Worm (Caenorhabditis elegans): ENCODE data around the gene ZC190.10.

Gene ZC190.10

DNA sequence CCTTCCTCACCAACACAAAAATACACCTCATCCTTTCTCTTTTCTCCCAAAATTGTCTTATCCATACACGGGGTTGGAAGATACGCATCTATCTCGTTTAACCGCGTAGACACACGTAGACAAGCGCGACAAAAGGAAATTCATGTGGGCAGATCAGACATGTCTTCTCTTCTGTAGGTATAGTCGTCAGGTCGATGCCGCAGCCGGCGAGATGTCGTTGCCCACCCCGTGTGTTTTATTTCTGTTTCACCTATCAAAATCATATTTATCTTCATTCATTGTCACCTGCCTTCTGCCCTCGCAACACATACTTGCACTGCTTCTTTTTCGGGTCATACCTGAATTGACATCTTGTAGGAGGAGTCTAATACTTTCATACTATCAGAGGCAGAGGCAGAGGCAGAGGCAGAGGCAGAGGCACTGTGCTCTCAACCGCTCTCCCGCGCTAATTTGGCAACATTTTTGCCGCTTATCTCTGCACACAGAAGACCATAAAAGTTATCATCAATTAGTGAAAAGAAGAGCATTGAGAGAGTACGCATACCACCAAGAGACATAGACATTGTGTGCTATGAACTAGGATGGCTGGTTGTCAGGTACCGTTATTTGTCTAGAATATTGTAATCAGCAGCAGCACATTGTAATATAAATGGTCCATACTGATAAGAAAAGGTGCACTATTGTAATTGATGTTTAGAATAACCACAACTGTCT lies 34.7 kb downstream of the ZC190.10 start (continued):
- TF ChIP-seq fkh-2 (tag; optimal IDR thresholded peaks at IDR 0.05) (no peak), nhr-237 (tag; optimal IDR thresholded peaks at IDR 0.05) (no peak)

DNA sequence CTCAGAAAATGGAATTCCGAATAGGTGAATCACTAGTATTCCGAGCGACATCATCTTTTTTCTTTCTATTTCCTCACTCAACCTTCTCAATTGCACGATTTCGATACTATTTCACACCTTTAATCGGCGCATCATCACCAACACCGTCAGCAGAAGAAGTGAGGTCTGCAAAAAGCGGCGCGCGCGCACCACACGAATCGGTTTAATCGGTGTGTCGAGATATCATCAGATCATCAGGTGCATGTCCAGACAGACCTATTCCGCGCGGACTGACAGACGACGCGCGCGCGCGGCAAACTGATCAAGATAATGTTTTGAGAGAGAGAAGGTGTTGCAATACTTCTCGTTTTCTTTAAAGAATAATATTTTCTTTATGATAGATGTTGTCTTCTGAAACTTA lies 35.6 kb downstream of the ZC190.10 start:
- peak; percentile 40 for TF ChIP-seq nhr-23 (tag; optimal IDR thresholded peaks at IDR 0.05)
- TF ChIP-seq hmg-11 (tag; optimal IDR thresholded peaks at IDR 0.05), result no peak
- TF ChIP-seq zag-1 (tag; optimal IDR thresholded peaks at IDR 0.05), result no peak
- TF ChIP-seq nhr-25 (tag; optimal IDR thresholded peaks at IDR 0.05), result peak; percentile 52
- TF ChIP-seq aly-2 (tag; optimal IDR thresholded peaks at IDR 0.05), result no peak
- no peak for TF ChIP-seq R02D3.7 (tag; optimal IDR thresholded peaks at IDR 0.05)
- TF ChIP-seq elt-1 (tag; optimal IDR thresholded peaks at IDR 0.05), result peak; percentile 61
- TF ChIP-seq ceh-82 (tag; optimal IDR thresholded peaks at IDR 0.05), result no peak
- peak; percentile 60 for TF ChIP-seq nhr-43 (tag; optimal IDR thresholded peaks at IDR 0.05; ENCODE audit: poor library complexity, severe bottlenecking)
- no peak for TF ChIP-seq egl-5 (tag; optimal IDR thresholded peaks at IDR 0.05)

DNA sequence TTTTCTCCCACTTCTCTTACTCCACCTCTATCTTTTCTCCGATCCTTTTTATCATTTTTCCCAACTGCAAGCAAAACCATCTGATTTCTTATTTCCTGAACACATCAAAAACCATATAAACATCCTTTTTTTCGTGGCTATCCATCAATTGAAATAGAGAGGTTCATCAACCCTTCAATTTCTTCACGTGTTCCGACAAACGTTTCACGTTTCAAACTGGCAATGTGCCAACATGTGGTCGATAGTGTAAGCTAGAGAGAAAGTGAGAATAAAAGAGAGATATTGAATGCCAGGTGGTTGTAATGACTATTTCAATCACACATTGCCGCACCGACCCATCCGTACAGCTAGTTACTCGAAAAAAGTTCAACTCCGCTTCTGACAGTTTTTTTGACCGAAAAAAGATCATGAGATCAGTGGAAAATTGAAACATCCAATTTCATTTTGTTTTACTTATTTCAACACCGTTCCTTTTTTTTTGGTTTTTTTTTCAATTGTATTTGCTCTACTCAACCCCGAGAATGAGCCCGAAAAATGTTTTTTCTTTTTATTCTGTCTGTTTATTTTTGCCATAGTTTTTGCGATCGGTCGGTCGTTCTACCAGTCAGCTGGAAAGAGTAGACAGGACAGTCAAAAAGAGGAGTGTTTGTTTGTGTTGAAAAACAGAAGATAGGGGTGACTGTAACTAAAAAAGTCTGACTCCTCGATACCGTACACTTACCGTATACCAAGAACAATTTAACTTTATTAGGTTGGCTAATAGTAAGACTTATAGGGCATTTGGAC lies 37.3 kb downstream of the ZC190.10 start:
- TF ChIP-seq unc-62 (GFP tag; optimal IDR thresholded peaks at IDR 0.05) (peak; percentile 24), aly-2 (tag; optimal IDR thresholded peaks at IDR 0.05) (no peak), nfya-1 (tag; optimal IDR thresholded peaks at IDR 0.05; ENCODE audit: insufficient read depth) (peak; percentile 6), lin-39 (tag; optimal IDR thresholded peaks at IDR 0.05) (peak; percentile 45), lsy-12 (tag; optimal IDR thresholded peaks at IDR 0.05) (no peak), egl-5 (tag; optimal IDR thresholded peaks at IDR 0.05) (peak; percentile 51), elt-2 (tag; optimal IDR thresholded peaks at IDR 0.05) (no peak), nhr-43 (tag; optimal IDR thresholded peaks at IDR 0.05; ENCODE audit: poor library complexity, severe bottlenecking) (peak; percentile 48), eor-1 (tag; optimal IDR thresholded peaks at IDR 0.05) (no peak), nhr-23 (tag; optimal IDR thresholded peaks at IDR 0.05) (peak; percentile 25), fkh-10 (GFP tag; optimal IDR thresholded peaks at IDR 0.05) (no peak), pha-4 (tag; optimal IDR thresholded peaks at IDR 0.05) (peak; percentile 73)

DNA sequence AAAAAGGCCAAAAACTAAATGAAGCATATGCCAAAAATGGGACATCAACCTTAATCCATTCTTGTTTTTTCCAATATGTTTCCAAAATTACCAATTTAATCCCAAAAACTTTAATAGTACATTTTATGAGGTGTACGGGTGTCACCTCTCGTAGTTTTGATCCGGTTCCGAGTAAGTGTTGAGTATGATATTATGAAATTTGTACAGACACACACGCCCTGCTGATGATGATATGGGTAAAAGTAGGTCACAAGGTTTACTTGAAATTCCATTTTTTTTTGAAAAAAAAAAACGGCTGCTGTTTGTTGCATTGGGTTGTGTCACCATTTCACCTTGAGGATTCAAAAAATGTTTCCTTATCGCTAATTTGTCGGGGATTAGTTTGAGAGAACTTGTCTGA lies 38.2 kb downstream of the ZC190.10 start:
- TF ChIP-seq nhr-25 (tag; optimal IDR thresholded peaks at IDR 0.05) (peak; percentile 6), nhr-23 (tag; optimal IDR thresholded peaks at IDR 0.05) (peak; percentile 10), ceh-16 (tag; optimal IDR thresholded peaks at IDR 0.05) (no peak), elt-3 (tag; optimal IDR thresholded peaks at IDR 0.05) (peak in 1 of 3 experiments; percentile 46)

DNA sequence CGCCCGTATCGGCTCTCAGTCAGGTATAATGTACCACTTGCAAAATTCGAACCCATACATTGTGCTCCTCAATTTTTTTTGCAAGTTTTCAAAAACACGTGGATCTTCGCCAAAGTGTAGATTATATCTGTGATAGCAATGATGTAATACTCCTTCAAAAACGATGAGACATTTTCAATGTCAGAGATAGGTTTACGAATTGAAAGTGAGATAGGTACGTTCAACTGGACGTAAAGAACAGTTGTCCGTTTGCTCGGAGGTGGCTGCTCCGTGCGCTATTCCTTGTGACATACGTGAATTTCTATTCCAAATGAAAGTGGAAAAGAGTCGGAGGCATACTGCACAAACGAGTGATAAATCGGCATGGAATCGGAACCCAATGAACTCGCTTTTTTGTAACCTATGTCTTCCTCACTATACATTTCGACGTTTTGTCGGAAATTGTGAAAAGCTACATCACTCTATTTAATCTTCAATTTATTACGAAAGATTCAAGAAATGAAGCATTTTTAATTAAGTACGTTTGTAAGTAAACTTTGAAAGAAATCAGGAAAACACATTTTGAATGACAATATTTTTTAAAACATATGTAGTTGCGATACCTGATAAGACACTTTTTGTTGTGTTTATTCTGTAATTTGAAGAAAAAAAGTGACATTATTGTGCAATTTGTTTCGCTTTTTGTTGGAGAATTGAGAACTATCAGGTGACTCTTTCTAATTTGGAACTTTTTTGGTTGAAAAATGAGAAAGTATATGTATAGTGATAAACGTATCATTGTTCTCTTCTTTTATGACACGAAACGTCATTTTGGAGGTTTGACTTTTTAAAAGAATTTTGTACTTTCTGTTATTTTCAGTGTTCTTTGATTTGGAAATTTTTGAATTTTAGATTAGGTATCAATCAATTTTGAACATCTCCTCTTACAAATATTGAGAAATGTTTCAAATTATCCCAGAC lies 41.4 kb downstream of the ZC190.10 start:
- TF ChIP-seq pha-4 (tag; optimal IDR thresholded peaks at IDR 0.05) (peak; percentile 45), nhr-77 (tag; optimal IDR thresholded peaks at IDR 0.05) (no peak), nfya-1 (tag; optimal IDR thresholded peaks at IDR 0.05; ENCODE audit: insufficient read depth) (peak; percentile 18), nhr-43 (tag; optimal IDR thresholded peaks at IDR 0.05; ENCODE audit: poor library complexity, severe bottlenecking) (no peak), nhr-76 (tag; optimal IDR thresholded peaks at IDR 0.05) (peak; percentile 62), lin-39 (tag; optimal IDR thresholded peaks at IDR 0.05) (peak; percentile 26), pqm-1 (tag; optimal IDR thresholded peaks at IDR 0.05) (peak; percentile 83), jun-1 (tag; optimal IDR thresholded peaks at IDR 0.05) (peak; percentile 73), elt-2 (tag; optimal IDR thresholded peaks at IDR 0.05) (peak; percentile 90)
